Worm (Caenorhabditis elegans) whole organism, early embryonic: Measurements from ENCODE around the gene pqn-51.

ENCODE experiments used
- B0310.2 ChIP-seq: sonication (generic microtip); optimal IDR thresholded peaks from 2 replicates; lab custom pipeline; 2016; ENCODE audit warnings: mild to moderate bottlenecking, missing genetic modification characterization, missing compliant biosample characterization
- ama-1 ChIP-seq: fragments of 150-350 bp; optimal IDR thresholded peaks from 2 replicates; lab custom pipeline; 2014
- ceh-36 ChIP-seq: sonication (generic microtip); optimal IDR thresholded peaks from 2 replicates; lab custom pipeline; 2016; ENCODE audit warnings: missing genetic modification characterization, inconsistent platforms, missing compliant biosample characterization
- flt-1 ChIP-seq: fragments of 200-800 bp; sonication (Bioruptor generic); IDR thresholded peaks from 2 replicates; pipeline ENCODE4 v1.3.6; 2022; ENCODE audit warnings: missing genetic modification characterization, missing compliant biosample characterization
- hnd-1 ChIP-seq: sonication (generic microtip); optimal IDR thresholded peaks from 2 replicates; lab custom pipeline; 2016; ENCODE audit warnings: missing genetic modification characterization, missing compliant biosample characterization
- pes-1 ChIP-seq: fragments of 200-800 bp; sonication (Bioruptor generic); IDR thresholded peaks from 2 replicates; pipeline ENCODE4 v1.3.6; 2022; ENCODE audit warnings: missing genetic modification reagents, missing genetic modification characterization, missing compliant biosample characterization
- scrt-1 ChIP-seq: fragments of 200-800 bp; sonication (Bioruptor generic); IDR thresholded peaks from 2 replicates; pipeline ENCODE4 v1.3.6; 2022; ENCODE audit warnings: missing genetic modification characterization, missing compliant biosample characterization
- sea-1 ChIP-seq: fragments of 200-800 bp; sonication (Bioruptor generic); conservative IDR thresholded peaks from 2 replicates; pipeline ENCODE4 v1.3.6; 2022; ENCODE audit warnings: missing genetic modification characterization, missing compliant biosample characterization
- tbx-37 ChIP-seq: fragments of 200-800 bp; sonication (Bioruptor generic); conservative IDR thresholded peaks from 2 replicates; pipeline ENCODE4 v1.3.6; 2022; ENCODE audit warnings: missing genetic modification reagents, missing genetic modification characterization, missing compliant biosample characterization

- no peak for TF ChIP-seq pes-1 (GFP tag; lab: Robert Waterston, UW)
- TF ChIP-seq tbx-37, result no peak
- no peak for TF ChIP-seq hnd-1
- no peak for TF ChIP-seq ama-1
- no peak for TF ChIP-seq flt-1 (GFP tag; lab: Robert Waterston, UW)
- no peak for TF ChIP-seq B0310.2 (tag; lab: Kevin White, UChicago)
- no peak for TF ChIP-seq ceh-36 (tag; lab: Kevin White, UChicago)
- no peak for TF ChIP-seq sea-1 (GFP tag; lab: Robert Waterston, UW)
- no peak for TF ChIP-seq scrt-1 (GFP tag; lab: Robert Waterston, UW)
These were observed 38.9 kb downstream of the pqn-51 start for ce11 chrV:5088311-5088710.
